Worm (Caenorhabditis elegans) whole organism, mixed stage, embryonic: ENCODE data around the gene K05F1.13.
A peak's percentile ranks its signal among the peaks of the same experiment; 100 is the strongest.

Experiments used
- M03D4.4 ChIP-seq: sonication (generic microtip); optimal IDR thresholded peaks from 2 replicates; lab custom pipeline; 2017; ENCODE audit warnings: mild to moderate bottlenecking, missing genetic modification characterization, missing compliant biosample characterization
- bed-3 ChIP-seq: fragments of 200-800 bp; sonication (Bioruptor generic); optimal IDR thresholded peaks from 3 replicates; lab custom pipeline; 2018; ENCODE audit warnings: mild to moderate bottlenecking, missing genetic modification characterization, moderate library complexity, missing compliant biosample characterization
- blmp-1 ChIP-seq: fragments of 150-350 bp; optimal IDR thresholded peaks from 2 replicates; lab custom pipeline; 2014; ENCODE audit warnings: missing biosample characterization, missing genetic modification characterization
- ceh-39 ChIP-seq: fragments of 150-350 bp; optimal IDR thresholded peaks from 2 replicates; lab custom pipeline; 2014; ENCODE audit warnings: missing biosample characterization, missing genetic modification characterization
- ceh-43 ChIP-seq: fragments of 200-800 bp; sonication (Bioruptor generic); optimal IDR thresholded peaks from 2 replicates; lab custom pipeline; 2018; ENCODE audit warnings: mild to moderate bottlenecking, missing genetic modification characterization, moderate library complexity, missing compliant biosample characterization
- ces-1 ChIP-seq: fragments of 150-350 bp; optimal IDR thresholded peaks from 2 replicates; lab custom pipeline; 2014; ENCODE audit warnings: missing biosample characterization, missing genetic modification reagents, missing genetic modification characterization
- cnd-1 ChIP-seq: fragments of 200-800 bp; sonication (Bioruptor generic); optimal IDR thresholded peaks from 2 replicates; lab custom pipeline; 2018; ENCODE audit warnings: mild to moderate bottlenecking, missing genetic modification characterization, missing compliant biosample characterization
- drap-1 ChIP-seq: fragments of 200-800 bp; sonication (Bioruptor generic); optimal IDR thresholded peaks from 3 replicates; lab custom pipeline; 2018; ENCODE audit warnings: mild to moderate bottlenecking, missing genetic modification characterization, missing compliant biosample characterization
- elt-1 ChIP-seq: sonication (generic microtip); optimal IDR thresholded peaks from 2 replicates; lab custom pipeline; 2017; ENCODE audit warnings: missing genetic modification characterization, mild to moderate bottlenecking, missing compliant biosample characterization, antibody characterized with exemption, moderate library complexity, borderline replicate concordance; ENCODE audit not compliant: insufficient read depth
- elt-3 ChIP-seq: fragments of 150-350 bp; optimal IDR thresholded peaks from 2 replicates; lab custom pipeline; 2014; ENCODE audit warnings: missing biosample characterization, missing genetic modification characterization
- flh-1 ChIP-seq: fragments of 200-800 bp; sonication (Bioruptor generic); optimal IDR thresholded peaks from 2 replicates; lab custom pipeline; 2018; ENCODE audit warnings: mild to moderate bottlenecking, missing genetic modification characterization, moderate library complexity, missing compliant biosample characterization
- ham-2 ChIP-seq: fragments of 200-800 bp; sonication (Bioruptor generic); optimal IDR thresholded peaks from 2 replicates; lab custom pipeline; 2018; ENCODE audit warnings: mild to moderate bottlenecking, missing genetic modification characterization, missing compliant biosample characterization
- hlh-1 ChIP-seq: fragments of 150-350 bp; optimal IDR thresholded peaks from 2 replicates; lab custom pipeline; 2014; ENCODE audit warnings: missing biosample characterization, missing genetic modification reagents, missing genetic modification characterization
- lin-13 ChIP-seq: fragments of 150-350 bp; optimal IDR thresholded peaks from 2 replicates; lab custom pipeline; 2014; ENCODE audit warnings: missing biosample characterization, missing genetic modification characterization
- lin-32 ChIP-seq: fragments of 200-800 bp; sonication (Bioruptor generic); optimal IDR thresholded peaks from 2 replicates; lab custom pipeline; 2018; ENCODE audit warnings: mild to moderate bottlenecking, missing genetic modification characterization, missing compliant biosample characterization
- mab-5 ChIP-seq: fragments of 150-350 bp; optimal IDR thresholded peaks from 2 replicates; lab custom pipeline; 2014; ENCODE audit warnings: missing biosample characterization, missing genetic modification characterization
- mep-1 ChIP-seq: fragments of 150-350 bp; optimal IDR thresholded peaks from 2 replicates; lab custom pipeline; 2017; ENCODE audit warnings: missing biosample characterization, missing genetic modification reagents, missing genetic modification characterization, inconsistent platforms
- mls-2 ChIP-seq: sonication (generic microtip); optimal IDR thresholded peaks from 2 replicates; lab custom pipeline; 2016; ENCODE audit warnings: mild to moderate bottlenecking, missing genetic modification characterization, moderate library complexity, missing compliant biosample characterization
- nhr-12 ChIP-seq: fragments of 150-350 bp; optimal IDR thresholded peaks from 2 replicates; lab custom pipeline; 2014; ENCODE audit warnings: missing biosample characterization, missing genetic modification characterization
- nhr-2 ChIP-seq: fragments of 150-350 bp; optimal IDR thresholded peaks from 2 replicates; lab custom pipeline; 2014; ENCODE audit warnings: missing biosample characterization, missing genetic modification characterization
- nhr-28 ChIP-seq: fragments of 150-350 bp; optimal IDR thresholded peaks from 2 replicates; lab custom pipeline; 2014; ENCODE audit warnings: missing biosample characterization, missing genetic modification characterization
- sem-2 ChIP-seq: fragments of 200-800 bp; sonication (Bioruptor generic); optimal IDR thresholded peaks from 2 replicates; lab custom pipeline; 2018; ENCODE audit warnings: mild to moderate bottlenecking, missing genetic modification characterization, missing compliant biosample characterization
- snpc-4 ChIP-seq: fragments of 150-350 bp; optimal IDR thresholded peaks from 2 replicates; lab custom pipeline; 2014; ENCODE audit warnings: missing biosample characterization, missing genetic modification characterization
- sptf-1 ChIP-seq: sonication (generic microtip); optimal IDR thresholded peaks from 2 replicates; lab custom pipeline; 2017; ENCODE audit warnings: mild to moderate bottlenecking, missing genetic modification characterization, moderate library complexity, missing compliant biosample characterization
- tbx-8 ChIP-seq: fragments of 200-800 bp; sonication (Bioruptor generic); optimal IDR thresholded peaks from 2 replicates; lab custom pipeline; 2018; ENCODE audit warnings: mild to moderate bottlenecking, missing genetic modification characterization, moderate library complexity, missing compliant biosample characterization
- unc-120 ChIP-seq: sonication (generic microtip); optimal IDR thresholded peaks from 2 replicates; lab custom pipeline; 2017; ENCODE audit warnings: missing genetic modification characterization, missing compliant biosample characterization; ENCODE audit not compliant: poor library complexity, severe bottlenecking
- unc-39 ChIP-seq: fragments of 150-350 bp; optimal IDR thresholded peaks from 2 replicates; lab custom pipeline; 2014; ENCODE audit warnings: missing biosample characterization, missing genetic modification characterization
- unc-62 ChIP-seq: fragments of 150-350 bp; optimal IDR thresholded peaks from 2 replicates; lab custom pipeline; 2014; ENCODE audit warnings: missing biosample characterization, missing genetic modification reagents, missing genetic modification characterization
- zip-8 ChIP-seq: fragments of 150-350 bp; optimal IDR thresholded peaks from 2 replicates; lab custom pipeline; 2014; ENCODE audit warnings: missing biosample characterization, missing genetic modification characterization

Gene K05F1.13

ce11 chrII:5801075-5801474 is 12.2 kb downstream of the K05F1.13 start, which contains the start of the genes K05F1.9 and K05F1.1:
K05F1.9 (minus strand) TSS chrII:5801175.
K05F1.1 (plus strand) TSS chrII:5801382.
- TF ChIP-seq unc-62 (GFP tag; lab: Kevin White, UChicago) (no peak), lin-32 (GFP tag; lab: Kevin White, UChicago) (no peak), mls-2 (tag; lab: Kevin White, UChicago) (no peak), cnd-1 (tag; lab: Kevin White, UChicago) (no peak), unc-120 (tag; lab: Kevin White, UChicago) (no peak), mep-1 (tag; lab: Kevin White, UChicago) (no peak)

ce11 chrII:5804288-5804687 is 15.4 kb downstream of the K05F1.13 start:
- TF ChIP-seq hlh-1 (tag; lab: Kevin White, UChicago) (no peak), zip-8 (peak; percentile 63)
- TF ChIP-seq, all 35 proteins: peak for 1

ce11 chrII:5805303-5805702 is 16.4 kb downstream of the K05F1.13 start, which contains the start of gene K05F1.10:
K05F1.10 (minus strand) TSS chrII:5805473.
- TF ChIP-seq bed-3 (GFP tag; lab: Kevin White, UChicago) (no peak), nhr-28 (tag; lab: Kevin White, UChicago) (no peak), hlh-1 (tag; lab: Kevin White, UChicago) (no peak), drap-1 (GFP tag; lab: Kevin White, UChicago) (no peak), tbx-8 (GFP tag; lab: Kevin White, UChicago) (no peak), unc-39 (no peak), ceh-43 (no peak), nhr-2 (tag; lab: Kevin White, UChicago) (no peak), nhr-12 (no peak), lin-32 (GFP tag; lab: Kevin White, UChicago) (no peak), ham-2 (no peak), elt-1 (tag; lab: Kevin White, UChicago) (no peak), mab-5 (tag; lab: Kevin White, UChicago) (no peak), sem-2 (GFP tag; lab: Kevin White, UChicago) (no peak), unc-62 (GFP tag; lab: Kevin White, UChicago) (no peak), ces-1 (GFP tag; lab: Kevin White, UChicago) (no peak)

ce11 chrII:5806563-5806962 is 17.6 kb downstream of the K05F1.13 start:
- TF ChIP-seq ceh-39 (tag; lab: Kevin White, UChicago) = no peak
- TF ChIP-seq sptf-1 (tag; lab: Kevin White, UChicago) = no peak
- no peak for TF ChIP-seq M03D4.4 (tag; lab: Kevin White, UChicago)
- no peak for TF ChIP-seq ham-2
- no peak for TF ChIP-seq unc-120 (tag; lab: Kevin White, UChicago)
- no peak for TF ChIP-seq zip-8
- no peak for TF ChIP-seq lin-13 (tag; lab: Kevin White, UChicago)
- no peak for TF ChIP-seq unc-39
- TF ChIP-seq elt-3 (tag; lab: Kevin White, UChicago) = no peak
- TF ChIP-seq, all 35 proteins: peak for 0

ce11 chrII:5810230-5810629 is 21.3 kb downstream of the K05F1.13 start, which contains the start of the genes msp-64 and ZK1248.5:
msp-64 (minus strand) TSS chrII:5810330.
ZK1248.5 (plus strand) TSS chrII:5810514.
- no peak for TF ChIP-seq flh-1
- TF ChIP-seq lin-32 (GFP tag; lab: Kevin White, UChicago) = no peak
- TF ChIP-seq nhr-2 (tag; lab: Kevin White, UChicago) = no peak
- TF ChIP-seq unc-62 (GFP tag; lab: Kevin White, UChicago) = no peak
- no peak for TF ChIP-seq sem-2 (GFP tag; lab: Kevin White, UChicago)
- TF ChIP-seq mep-1 (tag; lab: Kevin White, UChicago) = no peak
- no peak for TF ChIP-seq snpc-4 (tag; lab: Kevin White, UChicago)
- TF ChIP-seq bed-3 (GFP tag; lab: Kevin White, UChicago) = no peak
- no peak for TF ChIP-seq blmp-1 (tag; lab: Kevin White, UChicago)
- no peak for TF ChIP-seq mls-2 (tag; lab: Kevin White, UChicago)
- TF ChIP-seq elt-3 (tag; lab: Kevin White, UChicago) = no peak
- no peak for TF ChIP-seq sptf-1 (tag; lab: Kevin White, UChicago)
- no peak for TF ChIP-seq zip-8
- TF ChIP-seq M03D4.4 (tag; lab: Kevin White, UChicago) = no peak
- TF ChIP-seq ham-2 = no peak
- TF ChIP-seq cnd-1 (tag; lab: Kevin White, UChicago) = no peak
